Fruit fly (Drosophila melanogaster) whole organism, prepupa: Measurements from ENCODE around the gene CG12609.

Experiments used
- Blimp-1 ChIP-seq: fragments of 200-800 bp; sonication (Bioruptor generic); optimal IDR thresholded peaks from 3 replicates; lab custom pipeline; 2017; ENCODE audit warnings: missing biosample characterization, missing genetic modification characterization, mild to moderate bottlenecking, moderate library complexity, missing genetic modification reagents
- CG10631 ChIP-seq: fragments of 200-800 bp; sonication (Bioruptor generic); optimal IDR thresholded peaks from 2 replicates; lab custom pipeline; 2016; ENCODE audit warnings: missing biosample characterization, missing genetic modification characterization
- CG10669 ChIP-seq: fragments of 200-800 bp; sonication (Bioruptor generic); optimal IDR thresholded peaks from 3 replicates; lab custom pipeline; 2018; ENCODE audit warnings: missing biosample characterization, mild to moderate bottlenecking, missing genetic modification characterization, moderate library complexity
- CG11902 ChIP-seq: fragments of 200-800 bp; sonication (Bioruptor generic); optimal IDR thresholded peaks from 3 replicates; lab custom pipeline; 2016; ENCODE audit warnings: missing biosample characterization, missing genetic modification characterization
- CG1621 ChIP-seq: fragments of 200-800 bp; sonication (Bioruptor generic); optimal IDR thresholded peaks from 3 replicates; lab custom pipeline; 2018; ENCODE audit warnings: missing biosample characterization, mild to moderate bottlenecking, missing genetic modification characterization
- CG16779 ChIP-seq: fragments of 200-800 bp; sonication (Bioruptor generic); optimal IDR thresholded peaks from 3 replicates; lab custom pipeline; 2017; ENCODE audit warnings: missing biosample characterization, mild to moderate bottlenecking, missing genetic modification characterization
- CG3032 ChIP-seq: fragments of 200-800 bp; optimal IDR thresholded peaks from 2 replicates; lab custom pipeline; 2019; ENCODE audit warnings: missing biosample characterization, mild to moderate bottlenecking, missing genetic modification characterization, moderate library complexity
- CG32006 ChIP-seq: fragments of 200-800 bp; sonication (Bioruptor generic); optimal IDR thresholded peaks from 3 replicates; lab custom pipeline; 2017; ENCODE audit warnings: missing biosample characterization, mild to moderate bottlenecking, missing genetic modification characterization
- CG34406 ChIP-seq: fragments of 200-800 bp; sonication (Bioruptor generic); optimal IDR thresholded peaks from 3 replicates; lab custom pipeline; 2016; ENCODE audit warnings: missing biosample characterization, missing genetic modification characterization
- CG3919 ChIP-seq: fragments of 200-800 bp; sonication (Bioruptor generic); optimal IDR thresholded peaks from 3 replicates; lab custom pipeline; 2016; ENCODE audit warnings: missing biosample characterization, missing genetic modification characterization
- CG4318 ChIP-seq: fragments of 200-800 bp; sonication (Bioruptor generic); optimal IDR thresholded peaks from 3 replicates; lab custom pipeline; 2017; ENCODE audit warnings: missing biosample characterization, mild to moderate bottlenecking, missing genetic modification characterization
- CG6163 ChIP-seq: fragments of 200-800 bp; sonication (Bioruptor generic); IDR thresholded peaks from 3 replicates; pipeline ENCODE4 v1.3.6; 2022; ENCODE audit warnings: missing biosample characterization, missing genetic modification characterization
- CG6792 ChIP-seq: fragments of 200-800 bp; sonication (Bioruptor generic); optimal IDR thresholded peaks from 3 replicates; lab custom pipeline; 2016; ENCODE audit warnings: missing biosample characterization, missing genetic modification characterization
- CG6808 ChIP-seq: fragments of 200-800 bp; sonication (Bioruptor generic); optimal IDR thresholded peaks from 3 replicates; lab custom pipeline; 2017; ENCODE audit warnings: missing biosample characterization, missing genetic modification characterization, mild to moderate bottlenecking, moderate library complexity, missing genetic modification reagents
- CG8119 ChIP-seq: fragments of 200-800 bp; sonication (Bioruptor generic); IDR thresholded peaks from 3 replicates; pipeline ENCODE4 v1.3.6; 2022; ENCODE audit warnings: missing biosample characterization, missing genetic modification characterization
- CG8319 ChIP-seq: fragments of 200-800 bp; sonication (Bioruptor generic); optimal IDR thresholded peaks from 3 replicates; lab custom pipeline; 2016; ENCODE audit warnings: missing biosample characterization, missing genetic modification characterization
- CG8632 ChIP-seq: fragments of 200-800 bp; sonication (Bioruptor generic); optimal IDR thresholded peaks from 3 replicates; lab custom pipeline; 2016; ENCODE audit warnings: missing biosample characterization, missing genetic modification characterization
- CG9139 ChIP-seq: fragments of 200-800 bp; sonication (Bioruptor generic); optimal IDR thresholded peaks from 3 replicates; lab custom pipeline; 2017; ENCODE audit warnings: missing biosample characterization, mild to moderate bottlenecking, missing genetic modification characterization
- Eip78C ChIP-seq: fragments of 200-800 bp; sonication (Bioruptor generic); peaks from one replicate; lab custom pipeline; 2016; ENCODE audit warnings: missing biosample characterization, missing genetic modification characterization
- Eip93F ChIP-seq: fragments of 200-800 bp; sonication (Bioruptor generic); optimal IDR thresholded peaks from 2 replicates; lab custom pipeline; 2016; ENCODE audit warnings: missing biosample characterization, mild to moderate bottlenecking, missing genetic modification characterization
- Ets21C ChIP-seq: fragments of 200-800 bp; sonication (Bioruptor generic); optimal IDR thresholded peaks from 3 replicates; lab custom pipeline; 2016; ENCODE audit warnings: missing biosample characterization, missing genetic modification characterization
- Ets96B ChIP-seq: fragments of 200-800 bp; optimal IDR thresholded peaks from 2 replicates; lab custom pipeline; 2019; ENCODE audit warnings: missing biosample characterization, mild to moderate bottlenecking, missing genetic modification characterization, moderate library complexity
- Hr38 ChIP-seq: sonication (Bioruptor generic); optimal IDR thresholded peaks from 2 replicates; lab custom pipeline; 2016; ENCODE audit warnings: missing biosample characterization, missing genetic modification characterization
- Hr39 ChIP-seq: fragments of 200-800 bp; sonication (Bioruptor generic); optimal IDR thresholded peaks from 2 replicates; lab custom pipeline; 2016; ENCODE audit warnings: missing biosample characterization, missing genetic modification characterization
- Hr4 ChIP-seq: fragments of 200-800 bp; sonication (Bioruptor generic); optimal IDR thresholded peaks from 3 replicates; lab custom pipeline; 2016; ENCODE audit warnings: missing biosample characterization, missing genetic modification characterization
- Lpt ChIP-seq: fragments of 200-800 bp; sonication (Bioruptor generic); optimal IDR thresholded peaks from 3 replicates; lab custom pipeline; 2016; ENCODE audit warnings: missing biosample characterization, missing genetic modification characterization
- Met ChIP-seq: fragments of 200-800 bp; sonication (Bioruptor generic); optimal IDR thresholded peaks from 3 replicates; lab custom pipeline; 2016; ENCODE audit warnings: missing biosample characterization, missing genetic modification characterization
- OdsH ChIP-seq: fragments of 200-800 bp; sonication (Bioruptor generic); optimal IDR thresholded peaks from 3 replicates; lab custom pipeline; 2016; ENCODE audit warnings: missing biosample characterization, missing genetic modification characterization
- Smox ChIP-seq: fragments of 200-800 bp; sonication (Bioruptor generic); optimal IDR thresholded peaks from 3 replicates; lab custom pipeline; 2016; ENCODE audit warnings: missing biosample characterization, missing genetic modification characterization
- Sox102F ChIP-seq: fragments of 200-800 bp; sonication (Bioruptor generic); optimal IDR thresholded peaks from 2 replicates; lab custom pipeline; 2016; ENCODE audit warnings: missing biosample characterization, mild to moderate bottlenecking, missing genetic modification characterization
- Sox15 ChIP-seq: fragments of 200-800 bp; sonication (Bioruptor generic); optimal IDR thresholded peaks from 3 replicates; lab custom pipeline; 2016; ENCODE audit warnings: missing biosample characterization, missing genetic modification characterization
- achi ChIP-seq: fragments of 200-800 bp; sonication (Bioruptor generic); optimal IDR thresholded peaks from 3 replicates; lab custom pipeline; 2016; ENCODE audit warnings: missing biosample characterization, missing genetic modification characterization
- acj6 ChIP-seq: fragments of 200-800 bp; sonication (Bioruptor generic); optimal IDR thresholded peaks from 3 replicates; lab custom pipeline; 2016; ENCODE audit warnings: missing biosample characterization, missing genetic modification characterization
- cyc ChIP-seq: fragments of 200-800 bp; sonication (Bioruptor generic); optimal IDR thresholded peaks from 3 replicates; lab custom pipeline; 2016; ENCODE audit warnings: missing biosample characterization, missing genetic modification characterization
- dac ChIP-seq: fragments of 200-800 bp; sonication (Bioruptor generic); optimal IDR thresholded peaks from 2 replicates; lab custom pipeline; 2017; ENCODE audit warnings: missing biosample characterization, mild to moderate bottlenecking, missing genetic modification characterization
- esn ChIP-seq: fragments of 200-800 bp; sonication (Bioruptor generic); optimal IDR thresholded peaks from 2 replicates; lab custom pipeline; 2016; ENCODE audit warnings: missing biosample characterization, mild to moderate bottlenecking, missing genetic modification characterization, moderate library complexity
- fd59A ChIP-seq: fragments of 200-800 bp; sonication (Bioruptor generic); optimal IDR thresholded peaks from 2 replicates; lab custom pipeline; 2017; ENCODE audit warnings: missing biosample characterization, mild to moderate bottlenecking, missing genetic modification characterization, missing genetic modification reagents
- fd85E ChIP-seq: fragments of 200-800 bp; sonication (Bioruptor generic); optimal IDR thresholded peaks from 3 replicates; lab custom pipeline; 2016; ENCODE audit warnings: missing biosample characterization, missing genetic modification characterization
- lz ChIP-seq: fragments of 200-800 bp; sonication (Bioruptor generic); optimal IDR thresholded peaks from 3 replicates; lab custom pipeline; 2016; ENCODE audit warnings: missing biosample characterization, missing genetic modification characterization
- net ChIP-seq: fragments of 200-800 bp; sonication (Bioruptor generic); optimal IDR thresholded peaks from 3 replicates; lab custom pipeline; 2016; ENCODE audit warnings: missing biosample characterization, missing genetic modification characterization
- pdm3 ChIP-seq: fragments of 200-800 bp; sonication (Bioruptor generic); optimal IDR thresholded peaks from 3 replicates; lab custom pipeline; 2016; ENCODE audit warnings: missing biosample characterization, missing genetic modification characterization
- spab ChIP-seq: fragments of 200-800 bp; sonication (Bioruptor generic); optimal IDR thresholded peaks from 2 replicates; lab custom pipeline; 2017; ENCODE audit warnings: missing biosample characterization, mild to moderate bottlenecking, missing genetic modification characterization, missing genetic modification reagents
- svp ChIP-seq: fragments of 200-800 bp; sonication (Bioruptor generic); peaks from one replicate; lab custom pipeline; 2016; ENCODE audit warnings: missing biosample characterization, missing genetic modification characterization
- topi ChIP-seq: fragments of 200-800 bp; sonication (Bioruptor generic); optimal IDR thresholded peaks from 3 replicates; lab custom pipeline; 2016; ENCODE audit warnings: missing biosample characterization, missing genetic modification characterization
- vri ChIP-seq: fragments of 200-800 bp; sonication (Bioruptor generic); optimal IDR thresholded peaks from 3 replicates; lab custom pipeline; 2016; ENCODE audit warnings: missing biosample characterization, mild to moderate bottlenecking, missing genetic modification characterization

The CG12609 gene

DNA sequence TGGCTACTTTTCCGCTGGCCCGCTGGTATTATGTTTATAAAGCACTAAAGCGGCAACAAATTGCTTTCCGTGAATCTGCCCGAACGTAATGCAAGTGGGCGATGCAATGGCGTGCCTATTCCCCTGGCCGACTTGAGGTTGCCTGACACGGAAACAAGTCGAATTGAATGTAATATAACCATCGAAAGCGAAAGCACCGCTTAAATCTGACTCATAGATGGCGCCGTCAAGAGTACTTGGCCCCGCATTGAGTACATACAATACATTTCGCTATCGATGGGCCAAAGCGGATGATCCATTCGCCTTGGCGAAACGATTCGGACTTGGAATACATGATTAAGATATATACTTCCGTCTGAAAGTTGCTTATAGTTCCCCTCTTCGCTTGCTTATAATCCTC is 32.2 kb upstream of the CG12609 start:
- TF ChIP-seq fd85E (GFP tag; lab: Kevin White, UChicago) = no peak
- peak; percentile 71 for TF ChIP-seq Blimp-1 (GFP tag; lab: Kevin White, UChicago)
- no peak for TF ChIP-seq fd59A (GFP tag; lab: Kevin White, UChicago)
- TF ChIP-seq cyc = no peak
- peak; percentile 33 for TF ChIP-seq Eip78C (GFP tag; lab: Kevin White, UChicago)
- no peak for TF ChIP-seq CG11902 (GFP tag; lab: Kevin White, UChicago)
- no peak for TF ChIP-seq Lpt (GFP tag; lab: Kevin White, UChicago)
- no peak for TF ChIP-seq acj6 (GFP tag; lab: Kevin White, UChicago)

- TF ChIP-seq svp (peak; percentile 87), Eip78C (GFP tag; lab: Kevin White, UChicago) (no peak)
Measured at dm6 chrX:18779662-18780061, 31.6 kb upstream of the CG12609 start.

DNA sequence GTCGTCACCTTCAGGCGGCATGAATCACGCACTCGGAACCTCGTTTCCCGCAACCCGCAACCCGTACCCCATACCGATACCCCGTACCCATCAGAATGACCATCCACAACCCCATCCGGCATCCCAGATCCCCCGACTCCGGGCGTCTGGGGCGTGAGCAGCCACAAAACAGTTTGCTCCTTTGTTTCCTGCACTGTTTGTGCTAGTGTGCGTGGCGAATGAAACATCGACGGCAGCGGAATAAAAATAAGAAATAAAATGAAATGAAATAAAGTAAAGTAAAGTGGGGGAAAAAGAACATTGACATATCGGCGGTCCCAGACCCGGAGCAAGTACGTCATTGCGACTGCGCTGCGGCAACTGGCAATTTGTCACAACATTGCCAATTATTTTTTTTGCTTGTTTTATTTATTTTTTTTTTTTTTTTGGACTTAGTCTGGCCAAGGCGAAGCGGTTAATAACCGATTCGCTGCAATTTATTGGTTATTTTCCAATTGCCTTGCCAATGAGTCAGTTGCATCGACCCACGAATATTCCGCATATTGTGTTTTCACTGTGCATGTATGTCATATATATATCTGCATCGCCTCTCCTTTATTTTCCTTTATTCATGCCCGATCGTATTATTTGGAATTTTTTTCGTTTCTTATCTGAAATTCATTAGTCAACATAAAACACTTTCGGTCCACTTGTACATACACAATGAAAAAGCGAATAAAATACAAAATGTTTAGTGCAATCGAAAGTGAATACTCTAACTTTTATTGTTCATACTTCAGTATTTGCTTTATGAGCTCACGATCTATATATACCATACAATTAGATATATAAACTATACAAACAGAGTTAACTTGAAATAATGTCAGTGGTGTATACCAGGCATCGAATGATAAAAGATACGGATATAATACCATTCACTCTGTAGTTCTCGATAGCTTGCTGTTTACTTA is 29.1 kb upstream of the CG12609 start:
- TF ChIP-seq CG3032 (tag; lab: Kevin White, UChicago) (no peak), Ets21C (GFP tag; lab: Kevin White, UChicago) (peak; percentile 38), spab (GFP tag; lab: Kevin White, UChicago) (no peak), CG3919 (GFP tag; lab: Kevin White, UChicago) (peak; percentile 9), CG6808 (GFP tag; lab: Kevin White, UChicago) (peak; percentile 55), cyc (peak; percentile 49), net (GFP tag; lab: Kevin White, UChicago) (no peak), Hr38 (GFP tag; lab: Kevin White, UChicago) (no peak), Eip78C (GFP tag; lab: Kevin White, UChicago) (peak; percentile 81), CG8632 (GFP tag; lab: Kevin White, UChicago) (peak; percentile 49), Met (GFP tag; lab: Kevin White, UChicago) (peak; percentile 63), CG34406 (GFP tag; lab: Kevin White, UChicago) (peak; percentile 32), Hr39 (GFP tag; lab: Kevin White, UChicago) (peak; percentile 58), CG4318 (GFP tag; lab: Kevin White, UChicago) (no peak), acj6 (GFP tag; lab: Kevin White, UChicago) (peak; percentile 26), achi (GFP tag; lab: Kevin White, UChicago) (peak; percentile 22), CG6163 (GFP tag; lab: Robert Waterston, UW) (peak; percentile 65; the same call in 2 of the 3 replicates), dac (GFP tag; lab: Kevin White, UChicago) (no peak), OdsH (GFP tag; lab: Kevin White, UChicago) (peak; percentile 41), Sox15 (GFP tag; lab: Kevin White, UChicago) (no peak), CG8319 (GFP tag; lab: Kevin White, UChicago) (no peak), svp (peak; percentile 90), CG10669 (no peak), CG16779 (tag; lab: Kevin White, UChicago) (no peak), CG11902 (GFP tag; lab: Kevin White, UChicago) (peak; percentile 20), vri (GFP tag; lab: Kevin White, UChicago) (peak; percentile 35), CG10631 (GFP tag; lab: Kevin White, UChicago) (peak; percentile 18), Hr4 (GFP tag; lab: Kevin White, UChicago) (no peak), lz (GFP tag; lab: Kevin White, UChicago) (peak; percentile 45), CG8119 (peak; percentile 45; the same call in 2 of the 3 replicates), Lpt (GFP tag; lab: Kevin White, UChicago) (no peak), Ets96B (tag; lab: Kevin White, UChicago) (no peak), CG32006 (GFP tag; lab: Kevin White, UChicago) (no peak), pdm3 (GFP tag; lab: Kevin White, UChicago) (peak; percentile 35), CG6792 (GFP tag; lab: Kevin White, UChicago) (peak; percentile 50), fd85E (GFP tag; lab: Kevin White, UChicago) (no peak), Smox (GFP tag; lab: Kevin White, UChicago) (peak; percentile 48), topi (peak; percentile 31), esn (peak; percentile 58), Blimp-1 (GFP tag; lab: Kevin White, UChicago) (peak; percentile 53), CG9139 (GFP tag; lab: Kevin White, UChicago) (no peak), Eip93F (GFP tag; lab: Kevin White, UChicago) (peak; percentile 26), Sox102F (peak; percentile 38), CG1621 (peak; percentile 78)
